Worm (Caenorhabditis elegans): ENCODE results near the gene Y56A3A.16.
A peak's percentile ranks its signal among the peaks of the same experiment; 100 is the strongest.

Y56A3A.16 gene

ce11 chrIII:11918247-11918769 is 4.2 kb upstream of the Y56A3A.16 start, which contains the start of gene znf-593:
znf-593 (minus strand) TSS chrIII:11918719.
- TF ChIP-seq hlh-1 (tag; optimal IDR thresholded peaks at IDR 0.05) (no peak), M03D4.4 (tag; optimal IDR thresholded peaks at IDR 0.05) (peak; percentile 7), zip-8 (tag; optimal IDR thresholded peaks at IDR 0.05) (no peak), tbx-8 (GFP tag; optimal IDR thresholded peaks at IDR 0.05) (no peak), lsy-2 (tag; optimal IDR thresholded peaks at IDR 0.05) (no peak), lin-13 (tag; optimal IDR thresholded peaks at IDR 0.05) (peak; percentile 6), cnd-1 (tag; optimal IDR thresholded peaks at IDR 0.05) (peak; percentile 29), nhr-12 (tag; optimal IDR thresholded peaks at IDR 0.05) (no peak), mab-5 (tag; optimal IDR thresholded peaks at IDR 0.05) (no peak), ceh-39 (tag; optimal IDR thresholded peaks at IDR 0.05) (no peak), ham-2 (GFP tag; optimal IDR thresholded peaks at IDR 0.05) (no peak), flh-1 (GFP tag; optimal IDR thresholded peaks at IDR 0.05) (no peak), unc-62 (GFP tag; optimal IDR thresholded peaks at IDR 0.05) (no peak), lin-32 (GFP tag; optimal IDR thresholded peaks at IDR 0.05) (no peak), nhr-28 (tag; optimal IDR thresholded peaks at IDR 0.05) (no peak), ceh-83 (GFP tag; optimal IDR thresholded peaks at IDR 0.05) (peak; percentile 58), unc-120 (tag; optimal IDR thresholded peaks at IDR 0.05; ENCODE audit: poor library complexity, severe bottlenecking) (peak; percentile 12), sptf-1 (tag; optimal IDR thresholded peaks at IDR 0.05) (peak; percentile 56), ces-1 (GFP tag; optimal IDR thresholded peaks at IDR 0.05) (no peak)

- no peak for TF ChIP-seq ztf-11 (tag; optimal IDR thresholded peaks at IDR 0.05)
- no peak for TF ChIP-seq sptf-1 (tag; optimal IDR thresholded peaks at IDR 0.05)
- TF ChIP-seq ces-1 (GFP tag; optimal IDR thresholded peaks at IDR 0.05) = no peak
- no peak for TF ChIP-seq mep-1 (tag; optimal IDR thresholded peaks at IDR 0.05)
These were observed 3.4 kb upstream of the Y56A3A.16 start for ce11 chrIII:11917525-11917924.

ce11 chrIII:11917090-11917489 is 3.0 kb upstream of the Y56A3A.16 start:
- TF ChIP-seq lin-32 (GFP tag; optimal IDR thresholded peaks at IDR 0.05) (no peak), lsy-2 (tag; optimal IDR thresholded peaks at IDR 0.05) (no peak), ceh-39 (tag; optimal IDR thresholded peaks at IDR 0.05) (no peak), nhr-12 (tag; optimal IDR thresholded peaks at IDR 0.05) (no peak), ham-2 (GFP tag; optimal IDR thresholded peaks at IDR 0.05) (no peak), sptf-1 (tag; optimal IDR thresholded peaks at IDR 0.05) (no peak), hlh-1 (tag; optimal IDR thresholded peaks at IDR 0.05) (no peak), mab-5 (tag; optimal IDR thresholded peaks at IDR 0.05) (no peak), mep-1 (tag; optimal IDR thresholded peaks at IDR 0.05) (no peak), cnd-1 (tag; optimal IDR thresholded peaks at IDR 0.05) (no peak), sem-2 (GFP tag; optimal IDR thresholded peaks at IDR 0.05) (no peak), elt-3 (tag; optimal IDR thresholded peaks at IDR 0.05) (no peak), blmp-1 (tag; optimal IDR thresholded peaks at IDR 0.05) (no peak), bed-3 (GFP tag; optimal IDR thresholded peaks at IDR 0.05) (no peak), nhr-237 (tag; optimal IDR thresholded peaks at IDR 0.05) (no peak), lin-13 (tag; optimal IDR thresholded peaks at IDR 0.05) (no peak), tbx-8 (GFP tag; optimal IDR thresholded peaks at IDR 0.05) (no peak), unc-62 (GFP tag; optimal IDR thresholded peaks at IDR 0.05) (no peak), drap-1 (GFP tag; optimal IDR thresholded peaks at IDR 0.05) (no peak), nhr-28 (tag; optimal IDR thresholded peaks at IDR 0.05) (no peak)

- TF ChIP-seq nhr-28 (tag; optimal IDR thresholded peaks at IDR 0.05) (no peak), zip-8 (tag; optimal IDR thresholded peaks at IDR 0.05) (no peak), ztf-11 (tag; optimal IDR thresholded peaks at IDR 0.05) (no peak), hlh-1 (tag; optimal IDR thresholded peaks at IDR 0.05) (no peak), elt-1 (tag; optimal IDR thresholded peaks at IDR 0.05; ENCODE audit: borderline replicate concordance, insufficient read depth) (no peak), mab-5 (tag; optimal IDR thresholded peaks at IDR 0.05) (no peak), M03D4.4 (tag; optimal IDR thresholded peaks at IDR 0.05) (no peak), ceh-43 (GFP tag; optimal IDR thresholded peaks at IDR 0.05) (no peak), sem-2 (GFP tag; optimal IDR thresholded peaks at IDR 0.05) (no peak), ceh-83 (GFP tag; optimal IDR thresholded peaks at IDR 0.05) (no peak), sptf-1 (tag; optimal IDR thresholded peaks at IDR 0.05) (no peak), nhr-2 (tag; optimal IDR thresholded peaks at IDR 0.05) (no peak), unc-62 (GFP tag; optimal IDR thresholded peaks at IDR 0.05) (no peak), nhr-12 (tag; optimal IDR thresholded peaks at IDR 0.05) (no peak), bed-3 (GFP tag; optimal IDR thresholded peaks at IDR 0.05) (no peak), elt-3 (tag; optimal IDR thresholded peaks at IDR 0.05) (no peak), tbx-8 (GFP tag; optimal IDR thresholded peaks at IDR 0.05) (no peak), unc-120 (tag; optimal IDR thresholded peaks at IDR 0.05; ENCODE audit: poor library complexity, severe bottlenecking) (no peak), blmp-1 (tag; optimal IDR thresholded peaks at IDR 0.05) (no peak)
These were observed 2.1 kb upstream of the Y56A3A.16 start for ce11 chrIII:11916260-11916659.

All from whole organism, mixed stage, embryonic.